Fruit fly (Drosophila melanogaster) whole organism, embryonic: ENCODE data around the gene CG7402.

Experiments used
- Awh ChIP-seq: fragments of 200-800 bp; sonication (Bioruptor generic); IDR thresholded peaks from 2 replicates; pipeline ENCODE4, ENCODE4 v1.3.6; 2022; ENCODE audit warnings: missing biosample characterization, missing genetic modification characterization
- CG10147 ChIP-seq: fragments of 200-800 bp; sonication (Bioruptor generic); optimal IDR thresholded peaks from 2 replicates; lab custom pipeline; 2019; ENCODE audit warnings: missing biosample characterization, mild to moderate bottlenecking, missing genetic modification characterization, moderate library complexity
- CG1233 ChIP-seq: fragments of 200-800 bp; sonication (Bioruptor generic); optimal IDR thresholded peaks from 4 replicates; lab custom pipeline; 2018; ENCODE audit warnings: missing biosample characterization, mild to moderate bottlenecking, missing genetic modification characterization
- CG13424 ChIP-seq: fragments of 200-800 bp; sonication (Bioruptor generic); optimal IDR thresholded peaks from 2 replicates; lab custom pipeline; 2019; ENCODE audit warnings: missing biosample characterization, mild to moderate bottlenecking, missing genetic modification characterization, moderate library complexity
- CG13775 ChIP-seq: fragments of 200-800 bp; sonication (Bioruptor generic); optimal IDR thresholded peaks from 3 replicates; lab custom pipeline; 2017; ENCODE audit warnings: missing biosample characterization, mild to moderate bottlenecking, missing genetic modification characterization
- CG13894 ChIP-seq: fragments of 200-800 bp; sonication (Bioruptor generic); optimal IDR thresholded peaks from 3 replicates; lab custom pipeline; 2018; ENCODE audit warnings: missing biosample characterization, mild to moderate bottlenecking, missing genetic modification characterization, moderate library complexity
- CG14441 ChIP-seq: fragments of 200-800 bp; sonication (Bioruptor generic); IDR thresholded peaks from 2 replicates; pipeline ENCODE4 v1.3.6; 2022; ENCODE audit warnings: missing biosample characterization, missing genetic modification characterization
- CG14860 ChIP-seq: fragments of 200-800 bp; sonication (Bioruptor generic); IDR thresholded peaks from 3 replicates; pipeline ENCODE4 v1.3.6; 2022; ENCODE audit warnings: missing biosample characterization, missing genetic modification characterization; ENCODE audit not compliant: partially characterized antibody
- CG17186 ChIP-seq: fragments of 200-800 bp; sonication (Bioruptor generic); optimal IDR thresholded peaks from 3 replicates; lab custom pipeline; 2017; ENCODE audit warnings: missing biosample characterization, missing genetic modification reagents, missing genetic modification characterization
- CG1832 ChIP-seq: fragments of 200-800 bp; sonication (Bioruptor generic); optimal IDR thresholded peaks from 2 replicates; lab custom pipeline; 2017; ENCODE audit warnings: missing biosample characterization, mild to moderate bottlenecking, missing genetic modification characterization, inconsistent platforms
- CG2199 ChIP-seq: fragments of 200-800 bp; sonication (Bioruptor generic); IDR thresholded peaks from 3 replicates; pipeline ENCODE4 v1.3.6; 2022; ENCODE audit warnings: missing biosample characterization, missing genetic modification characterization
- CG2712 ChIP-seq: fragments of 200-800 bp; optimal IDR thresholded peaks from 3 replicates; lab custom pipeline; 2019; ENCODE audit warnings: missing biosample characterization, mild to moderate bottlenecking, missing genetic modification characterization, moderate library complexity
- CG6175 ChIP-seq: fragments of 200-800 bp; sonication (Bioruptor generic); IDR thresholded peaks from 3 replicates; pipeline ENCODE4 v1.3.6; 2022; ENCODE audit warnings: missing biosample characterization, missing genetic modification characterization
- CG6254 ChIP-seq: fragments of 200-800 bp; sonication (Bioruptor generic); optimal IDR thresholded peaks from 3 replicates; lab custom pipeline; 2017; ENCODE audit warnings: mild to moderate bottlenecking, missing biosample characterization, missing genetic modification reagents, missing genetic modification characterization
- CG8924 ChIP-seq: fragments of 200-800 bp; optimal IDR thresholded peaks from 3 replicates; lab custom pipeline; 2019; ENCODE audit warnings: missing biosample characterization, mild to moderate bottlenecking, missing genetic modification characterization, moderate library complexity
- CG9609 ChIP-seq: fragments of 200-800 bp; sonication (Bioruptor generic); optimal IDR thresholded peaks from 3 replicates; lab custom pipeline; 2016; ENCODE audit warnings: missing biosample characterization, missing genetic modification characterization
- CG9797 ChIP-seq: fragments of 200-800 bp; sonication (Bioruptor generic); optimal IDR thresholded peaks from 3 replicates; lab custom pipeline; 2018; ENCODE audit warnings: missing biosample characterization, mild to moderate bottlenecking, missing genetic modification characterization
- Deaf1 ChIP-seq: fragments of 200-800 bp; optimal IDR thresholded peaks from 3 replicates; lab custom pipeline; 2019; ENCODE audit warnings: missing biosample characterization, mild to moderate bottlenecking, missing genetic modification characterization, moderate library complexity
- Eip74EF ChIP-seq, 2 experiments: fragments of 200-800 bp in 1 of 2; fragments of >200 bp in 1 of 2; sonication (Bioruptor generic) in 1 of 2; optimal IDR thresholded peaks; 2 replicates each; lab custom pipeline; 2017 to 2019; ENCODE audit warnings: missing biosample characterization in 2 of 2, missing genetic modification characterization in 2 of 2, mild to moderate bottlenecking in 1 of 2, moderate library complexity in 1 of 2
- Ets65A ChIP-seq: fragments of 200-800 bp; sonication (Bioruptor generic); peaks from one replicate; lab custom pipeline; 2016; ENCODE audit warnings: missing biosample characterization, missing genetic modification characterization
- H2.0 ChIP-seq: fragments of 200-800 bp; sonication (Bioruptor generic); IDR thresholded peaks from 2 replicates; pipeline ENCODE4 v1.3.6; 2022; ENCODE audit warnings: missing biosample characterization, missing genetic modification characterization
- HLHmδ ChIP-seq: fragments of 200-800 bp; sonication (Bioruptor generic); optimal IDR thresholded peaks from 2 replicates; lab custom pipeline; 2018; ENCODE audit warnings: missing biosample characterization, mild to moderate bottlenecking, missing genetic modification characterization, moderate library complexity
- Kr ChIP-seq: fragments of 200-800 bp; sonication (Bioruptor generic); optimal IDR thresholded peaks from 2 replicates; lab custom pipeline; 2017; ENCODE audit warnings: missing biosample characterization, mild to moderate bottlenecking, missing genetic modification characterization
- Med ChIP-seq: fragments of 200-800 bp; sonication (Bioruptor generic); peaks from one replicate; lab custom pipeline; 2016; ENCODE audit warnings: missing biosample characterization, missing genetic modification characterization, mild to moderate bottlenecking, inconsistent platforms, moderate library complexity
- NFAT ChIP-seq: fragments of 200-800 bp; sonication (Bioruptor generic); IDR thresholded peaks from 2 replicates; pipeline ENCODE4 v1.3.6; 2022; ENCODE audit warnings: missing biosample characterization, missing genetic modification characterization
- Optix ChIP-seq: fragments of 200-800 bp; sonication (Bioruptor generic); IDR thresholded peaks from 3 replicates; pipeline ENCODE4 v1.3.6; 2022; ENCODE audit warnings: missing biosample characterization, missing genetic modification characterization
- Sin3A ChIP-seq: fragments of >200 bp; optimal IDR thresholded peaks from 2 replicates; lab custom pipeline; 2018
- Xbp1 ChIP-seq: fragments of 200-800 bp; sonication (Bioruptor generic); optimal IDR thresholded peaks from 3 replicates; lab custom pipeline; 2016; ENCODE audit warnings: missing biosample characterization, mild to moderate bottlenecking, missing genetic modification characterization
- ac ChIP-seq: fragments of 200-800 bp; sonication (Bioruptor generic); optimal IDR thresholded peaks from 3 replicates; lab custom pipeline; 2017; ENCODE audit warnings: missing biosample characterization, mild to moderate bottlenecking, missing genetic modification characterization
- amos ChIP-seq: fragments of 200-800 bp; sonication (Bioruptor generic); IDR thresholded peaks from 2 replicates; pipeline ENCODE4 v1.3.6; 2022; ENCODE audit warnings: missing biosample characterization, missing genetic modification characterization; ENCODE audit not compliant: partially characterized antibody
- ase ChIP-seq: fragments of 200-800 bp; sonication (Bioruptor generic); IDR thresholded peaks from 3 replicates; pipeline ENCODE4 v1.3.6; 2022; ENCODE audit warnings: missing biosample characterization, missing genetic modification characterization
- bcd ChIP-seq: fragments of 200-800 bp; sonication (Bioruptor generic); optimal IDR thresholded peaks from 2 replicates; lab custom pipeline; 2017; ENCODE audit warnings: missing biosample characterization, mild to moderate bottlenecking, missing genetic modification characterization
- cad ChIP-seq: fragments of >200 bp; optimal IDR thresholded peaks from 2 replicates; lab custom pipeline; 2017; ENCODE audit warnings: missing biosample characterization, missing genetic modification characterization
- dmrt11E ChIP-seq: fragments of 200-800 bp; sonication (Bioruptor generic); optimal IDR thresholded peaks from 3 replicates; lab custom pipeline; 2018; ENCODE audit warnings: missing biosample characterization, mild to moderate bottlenecking, missing genetic modification characterization, moderate library complexity
- kni ChIP-seq: fragments of 200-800 bp; sonication (Bioruptor generic); optimal IDR thresholded peaks from 3 replicates; lab custom pipeline; 2017; ENCODE audit warnings: mild to moderate bottlenecking, missing biosample characterization, missing genetic modification reagents, missing genetic modification characterization
- nerfin-1 ChIP-seq: fragments of 200-800 bp; sonication (Bioruptor generic); optimal IDR thresholded peaks from 3 replicates; lab custom pipeline; 2019; ENCODE audit warnings: missing biosample characterization, mild to moderate bottlenecking, missing genetic modification characterization, moderate library complexity
- oc ChIP-seq: fragments of 200-800 bp; sonication (Bioruptor generic); optimal IDR thresholded peaks from 2 replicates; lab custom pipeline; 2018; ENCODE audit warnings: missing biosample characterization, mild to moderate bottlenecking, missing genetic modification characterization, moderate library complexity
- onecut ChIP-seq: fragments of 200-800 bp; sonication (Bioruptor generic); IDR thresholded peaks from 2 replicates; pipeline ENCODE4 v1.3.6; 2022; ENCODE audit warnings: missing biosample characterization, missing genetic modification characterization
- org-1 ChIP-seq: fragments of 200-800 bp; sonication (Bioruptor generic); optimal IDR thresholded peaks from 2 replicates; lab custom pipeline; 2017; ENCODE audit warnings: missing biosample characterization, missing genetic modification characterization
- pb ChIP-seq: fragments of 200-800 bp; sonication (Bioruptor generic); optimal IDR thresholded peaks from 3 replicates; lab custom pipeline; 2016; ENCODE audit warnings: missing biosample characterization, missing genetic modification characterization
- pho ChIP-seq: fragments of 200-800 bp; sonication (Bioruptor generic); optimal IDR thresholded peaks from 2 replicates; lab custom pipeline; 2016; ENCODE audit warnings: missing biosample characterization, missing genetic modification characterization
- sc ChIP-seq, 3 experiments: fragments of >200 bp in 2 of 3; fragments of 200-800 bp in 1 of 3; sonication (Bioruptor generic) in 1 of 3; optimal IDR thresholded peaks; 2 replicates in 2 of 3; 3 replicates in 1 of 3; lab custom pipeline; 2017; ENCODE audit warnings: mild to moderate bottlenecking in 1 of 3, missing biosample characterization in 1 of 3, missing genetic modification characterization in 1 of 3, missing genetic modification reagents in 1 of 3
- sd ChIP-seq: fragments of 200-800 bp; sonication (Bioruptor generic); optimal IDR thresholded peaks from 3 replicates; lab custom pipeline; 2018; ENCODE audit warnings: missing biosample characterization, mild to moderate bottlenecking, missing genetic modification characterization, moderate library complexity
- slp2 ChIP-seq: fragments of 200-800 bp; sonication (Bioruptor generic); optimal IDR thresholded peaks from 2 replicates; lab custom pipeline; 2016; ENCODE audit warnings: missing biosample characterization, missing genetic modification characterization
- ssp ChIP-seq: fragments of 200-800 bp; sonication (Bioruptor generic); IDR thresholded peaks from 2 replicates; pipeline ENCODE4 v1.3.6; 2022; ENCODE audit warnings: missing biosample characterization, missing genetic modification characterization
- twi ChIP-seq: fragments of 200-800 bp; optimal IDR thresholded peaks from 2 replicates; lab custom pipeline; 2019; ENCODE audit warnings: missing biosample characterization, mild to moderate bottlenecking, missing genetic modification characterization, moderate library complexity
- vfl ChIP-seq: fragments of 200-800 bp; sonication (Bioruptor generic); optimal IDR thresholded peaks from 2 replicates; lab custom pipeline; 2016; ENCODE audit warnings: missing biosample characterization, missing genetic modification characterization

Gene CG7402

dm6 chr3L:17922182-17923102 is 34.9 kb downstream of the CG7402 start (continued):
- no peak for TF ChIP-seq ac (GFP tag; lab: Kevin White, UChicago)
- TF ChIP-seq org-1 (GFP tag; lab: Kevin White, UChicago) = no peak
- no peak for TF ChIP-seq CG13775
- no peak for TF ChIP-seq CG2712 (tag; lab: Kevin White, UChicago)
- no peak for TF ChIP-seq pho
- TF ChIP-seq CG10147 (GFP tag; lab: Kevin White, UChicago) = peak; percentile 13
- peak; percentile 54 for TF ChIP-seq CG1832 (GFP tag; lab: Kevin White, UChicago)
- TF ChIP-seq CG17186 = no peak
- TF ChIP-seq onecut (GFP tag; lab: Robert Waterston, UW) = no peak
- TF ChIP-seq Deaf1 = no peak
- TF ChIP-seq Sin3A (lab: Kevin White, UChicago) = no peak
- TF ChIP-seq Awh (GFP tag; lab: Robert Waterston, UW) = peak; percentile 93
- 0 out of 3 replicates have a peak, but pooled peaks have one; percentile 22 for TF ChIP-seq CG6175 (GFP tag; lab: Robert Waterston, UW)
- TF ChIP-seq sc (optimal IDR thresholded peaks at IDR 0.05; lab: Kevin White, UChicago) = no peak
- no peak for TF ChIP-seq sc (GFP tag; optimal IDR thresholded peaks at IDR 0.05; lab: Kevin White, UChicago)
- TF ChIP-seq Ets65A (GFP tag; lab: Kevin White, UChicago) = no peak
- TF ChIP-seq slp2 (GFP tag; lab: Kevin White, UChicago) = no peak
- TF ChIP-seq CG9609 (GFP tag; lab: Kevin White, UChicago) = no peak
- TF ChIP-seq CG2199 (GFP tag; lab: Robert Waterston, UW) = 0 out of 3 replicates have a peak, but pooled peaks have one; percentile 53
- TF ChIP-seq kni (GFP tag; lab: Kevin White, UChicago) = no peak
- no peak for TF ChIP-seq Xbp1 (GFP tag; lab: Kevin White, UChicago)
- TF ChIP-seq amos (GFP tag; lab: Robert Waterston, UW) = no peak
- TF ChIP-seq pb (GFP tag; lab: Kevin White, UChicago) = no peak
- TF ChIP-seq CG13894 (tag; lab: Kevin White, UChicago) = peak; percentile 21
- peak; percentile 14 for TF ChIP-seq sd (tag; lab: Kevin White, UChicago)
- no peak for TF ChIP-seq nerfin-1 (tag; lab: Kevin White, UChicago)
- no peak for TF ChIP-seq dmrt11E (tag; lab: Kevin White, UChicago)
- peak; percentile 80 for TF ChIP-seq Med
- no peak for TF ChIP-seq ssp (GFP tag; lab: Robert Waterston, UW)
- TF ChIP-seq CG14441 (GFP tag; lab: Robert Waterston, UW) = no peak
- no peak for TF ChIP-seq CG14860 (GFP tag; lab: Robert Waterston, UW)
- TF ChIP-seq oc = peak; percentile 4
- no peak for TF ChIP-seq Kr (GFP tag; lab: Kevin White, UChicago)
- no peak for TF ChIP-seq Optix
- TF ChIP-seq bcd = no peak
- TF ChIP-seq, all 482 proteins: peak for 34

- TF ChIP-seq H2.0 (GFP tag; lab: Robert Waterston, UW) (no peak), vfl (GFP tag; lab: Kevin White, UChicago) (no peak), CG9797 (GFP tag; lab: Kevin White, UChicago) (no peak), twi (no peak), Med (peak; percentile 76), NFAT (no peak), CG8924 (tag; lab: Kevin White, UChicago) (no peak), cad (GFP tag; lab: Kevin White, UChicago) (no peak), CG2712 (tag; lab: Kevin White, UChicago) (no peak), CG6254 (GFP tag; lab: Kevin White, UChicago) (no peak), HLHmδ (GFP tag; lab: Kevin White, UChicago) (no peak), sd (tag; lab: Kevin White, UChicago) (peak; percentile 11), Eip74EF (GFP tag; optimal IDR thresholded peaks at IDR 0.05; lab: Kevin White, UChicago) (peak in 1 of 2 experiments; percentile 50), ase (no peak), Awh (GFP tag; lab: Robert Waterston, UW) (no peak), CG1233 (GFP tag; lab: Kevin White, UChicago) (no peak), CG13424 (no peak)
Observed at dm6 chr3L:17924005-17924755, 36.7 kb downstream of the CG7402 start.
